Worm (Caenorhabditis elegans): Measurements from ENCODE around the gene ace-1.

ce11 chrX:16361001-16361400, 6.1 kb upstream of the ace-1 start:
- no peak for TF ChIP-seq skn-1 (tag; optimal IDR thresholded peaks at IDR 0.05)
- TF ChIP-seq ctbp-1 (GFP tag; IDR thresholded peaks at IDR 0.05): no peak
- no peak for TF ChIP-seq ZK546.5 (tag; optimal IDR thresholded peaks at IDR 0.05)
- TF ChIP-seq lin-15B (tag; optimal IDR thresholded peaks at IDR 0.05): no peak

All from whole organism, L4 larva.